Worm (Caenorhabditis elegans): ENCODE measurements around the gene srt-31.

- TF ChIP-seq nhr-77 (tag; optimal IDR thresholded peaks at IDR 0.05) (no peak), ZK546.5 (tag; optimal IDR thresholded peaks at IDR 0.05) (no peak), nhr-237 (tag; optimal IDR thresholded peaks at IDR 0.05) (no peak)
Observed at ce11 chrV:453569-453968, 19.1 kb upstream of the srt-31 start, which contains the start of gene nhr-98.
